Fruit fly (Drosophila melanogaster): Measurements from ENCODE around the gene CG10681.
A peak's percentile ranks its signal among the peaks of the same experiment; 100 is the strongest.

DNA sequence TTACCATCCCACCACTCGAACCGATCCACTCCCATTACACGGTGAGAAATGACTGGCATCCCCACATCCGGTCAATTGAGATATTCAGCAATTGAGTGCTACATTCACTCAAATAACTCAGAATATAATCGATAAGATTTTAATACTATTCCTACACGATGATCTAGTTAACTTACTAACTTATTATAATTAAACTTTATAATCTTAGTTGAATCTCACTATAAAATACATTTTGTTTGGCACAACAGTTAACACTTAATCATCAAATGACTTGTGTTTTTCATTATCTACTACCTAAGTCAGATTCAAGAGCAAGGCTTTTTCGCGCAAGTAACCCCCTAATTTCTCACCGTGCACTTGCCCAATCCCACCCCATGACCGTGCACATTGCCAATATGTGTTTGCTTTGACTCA lies 6.0 kb upstream of the CG10681 start:
- TF ChIP-seq tll (GFP tag; optimal IDR thresholded peaks at IDR 0.05), result no peak
- no peak for TF ChIP-seq ab (GFP tag; optimal IDR thresholded peaks at IDR 0.05)
- no peak for TF ChIP-seq mirr (GFP tag; optimal IDR thresholded peaks at IDR 0.05)
- no peak for TF ChIP-seq CG7987 (GFP tag; optimal IDR thresholded peaks at IDR 0.05)
- no peak for TF ChIP-seq C15 (GFP tag; IDR thresholded peaks at IDR 0.05)
- TF ChIP-seq CG14050 (GFP tag; IDR thresholded peaks at IDR 0.05), result no peak
- peak; percentile 39 for TF ChIP-seq CG2875 (GFP tag; optimal IDR thresholded peaks at IDR 0.05)
- no peak for TF ChIP-seq fru (optimal IDR thresholded peaks at IDR 0.05)
- peak; percentile 56 for TF ChIP-seq CG7556 (GFP tag; optimal IDR thresholded peaks at IDR 0.05)
- TF ChIP-seq jumu (GFP tag; optimal IDR thresholded peaks at IDR 0.05), result no peak
- no peak for TF ChIP-seq CG3995 (GFP tag; optimal IDR thresholded peaks at IDR 0.05)
- peak; percentile 33 for TF ChIP-seq Hsf (GFP tag; optimal IDR thresholded peaks at IDR 0.05)
- TF ChIP-seq ara (GFP tag; IDR thresholded peaks at IDR 0.05), result no peak
